Worm (Caenorhabditis elegans): ENCODE measurements around the gene cpar-1.
A peak's percentile ranks its signal among the peaks of the same experiment; 100 is the strongest.

cpar-1 gene

DNA sequence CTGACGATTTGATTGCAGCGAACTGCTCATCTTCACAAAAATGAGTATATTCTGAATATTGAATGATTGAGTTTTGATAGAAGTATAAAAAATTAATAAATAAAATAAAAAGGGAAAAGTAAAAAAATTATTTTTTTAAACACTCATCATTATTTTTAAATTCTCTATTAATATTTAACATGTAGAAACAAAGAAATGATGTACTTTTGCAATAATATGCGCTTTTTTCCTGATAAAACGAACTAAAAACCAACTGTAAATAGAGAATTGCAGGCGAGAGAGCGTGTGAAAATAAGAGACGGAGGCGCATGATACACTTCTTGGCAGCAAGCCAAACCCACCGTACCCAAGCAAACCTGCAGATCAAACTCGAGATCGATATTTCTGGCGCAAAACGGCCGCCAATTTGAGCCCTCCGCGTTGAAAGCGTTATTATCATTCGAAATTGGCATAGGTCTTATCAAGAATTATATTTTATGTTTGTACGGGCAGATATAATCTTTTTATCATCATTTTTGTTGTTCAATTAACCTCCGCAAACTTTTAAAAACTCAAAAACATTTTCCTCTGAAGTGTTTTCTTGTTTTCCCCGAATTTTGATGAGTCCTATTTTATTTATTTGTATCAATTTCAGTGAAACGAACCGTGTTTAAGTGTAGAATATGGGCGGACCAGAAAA lies 22.3 kb downstream of the cpar-1 start, which contains the start of the genes rheb-1 and spk-1 (continued):
- TF ChIP-seq F13H6.1 (tag; optimal IDR thresholded peaks at IDR 0.05), result no peak
- no peak for TF ChIP-seq ceh-30 (tag; optimal IDR thresholded peaks at IDR 0.05)
- TF ChIP-seq sox-2 (GFP tag; IDR thresholded peaks at IDR 0.05), result no peak
- TF ChIP-seq tbx-7 (tag; optimal IDR thresholded peaks at IDR 0.05), result no peak
- TF ChIP-seq ceh-45 (GFP tag; IDR thresholded peaks at IDR 0.05), result no peak
- TF ChIP-seq hlh-13 (GFP tag; optimal IDR thresholded peaks at IDR 0.05), result no peak
- no peak for TF ChIP-seq npax-4 (tag; optimal IDR thresholded peaks at IDR 0.05)
- peak; percentile 28 for TF ChIP-seq madf-2 (tag; optimal IDR thresholded peaks at IDR 0.05)
- TF ChIP-seq ref-2 (tag; optimal IDR thresholded peaks at IDR 0.05), result no peak
- no peak for TF ChIP-seq pros-1 (tag; optimal IDR thresholded peaks at IDR 0.05)
- TF ChIP-seq unc-42 (tag; optimal IDR thresholded peaks at IDR 0.05), result peak; percentile 5
- TF ChIP-seq pha-2 (tag; optimal IDR thresholded peaks at IDR 0.05), result no peak
- no peak for TF ChIP-seq rnt-1 (tag; optimal IDR thresholded peaks at IDR 0.05)
- no peak for TF ChIP-seq odd-2 (tag; optimal IDR thresholded peaks at IDR 0.05)
- TF ChIP-seq sdc-2 (tag; optimal IDR thresholded peaks at IDR 0.05), result no peak
- TF ChIP-seq fkh-10 (GFP tag; optimal IDR thresholded peaks at IDR 0.05), result no peak
- TF ChIP-seq syd-9 (tag; optimal IDR thresholded peaks at IDR 0.05), result peak; percentile 26
- TF ChIP-seq ceh-22 (tag; optimal IDR thresholded peaks at IDR 0.05), result no peak
- TF ChIP-seq nfya-1 (tag; optimal IDR thresholded peaks at IDR 0.05), result peak; percentile 77
- TF ChIP-seq ceh-24 (tag; optimal IDR thresholded peaks at IDR 0.05), result no peak
- TF ChIP-seq unc-3 (GFP tag; conservative IDR thresholded peaks at IDR 0.05), result no peak
- TF ChIP-seq unc-3 (tag; optimal IDR thresholded peaks at IDR 0.05), result no peak
- TF ChIP-seq hlh-8 (tag; optimal IDR thresholded peaks at IDR 0.05), result no peak
- no peak for TF ChIP-seq elt-4 (tag; optimal IDR thresholded peaks at IDR 0.05)
- no peak for TF ChIP-seq ceh-6 (GFP tag; optimal IDR thresholded peaks at IDR 0.05)
- no peak for TF ChIP-seq Y22D7AL.16 (tag; optimal IDR thresholded peaks at IDR 0.05)
- TF ChIP-seq eyg-1 (tag; optimal IDR thresholded peaks at IDR 0.05), result no peak
- peak; percentile 85 for TF ChIP-seq elt-2 (tag; optimal IDR thresholded peaks at IDR 0.05)
- no peak for TF ChIP-seq sox-4 (tag; optimal IDR thresholded peaks at IDR 0.05)
- no peak for TF ChIP-seq ceh-2 (tag; optimal IDR thresholded peaks at IDR 0.05)
- no peak for TF ChIP-seq lim-6 (tag; optimal IDR thresholded peaks at IDR 0.05)
- peak; percentile 94 for TF ChIP-seq ceh-48 (tag; optimal IDR thresholded peaks at IDR 0.05)

- TF ChIP-seq unc-55 (GFP tag; optimal IDR thresholded peaks at IDR 0.05), result peak; percentile 85
- TF ChIP-seq nhr-11 (tag; optimal IDR thresholded peaks at IDR 0.05), result no peak
- no peak for TF ChIP-seq unc-86 (tag; optimal IDR thresholded peaks at IDR 0.05)
- TF ChIP-seq hlh-15 (tag; optimal IDR thresholded peaks at IDR 0.05), result no peak
- no peak for TF ChIP-seq hlh-8 (tag; optimal IDR thresholded peaks at IDR 0.05)
- no peak for TF ChIP-seq pag-3 (tag; optimal IDR thresholded peaks at IDR 0.05; ENCODE audit: borderline replicate concordance)
- no peak for TF ChIP-seq ceh-9 (tag; optimal IDR thresholded peaks at IDR 0.05)
- no peak for TF ChIP-seq eyg-1 (tag; optimal IDR thresholded peaks at IDR 0.05)
- no peak for TF ChIP-seq ceh-45 (GFP tag; IDR thresholded peaks at IDR 0.05)
- no peak for TF ChIP-seq unc-3 (GFP tag; conservative IDR thresholded peaks at IDR 0.05)
- TF ChIP-seq unc-3 (tag; optimal IDR thresholded peaks at IDR 0.05), result no peak
- TF ChIP-seq tbx-2 (tag; optimal IDR thresholded peaks at IDR 0.05), result peak; percentile 36
- TF ChIP-seq ref-2 (tag; optimal IDR thresholded peaks at IDR 0.05), result no peak
- TF ChIP-seq fkh-10 (GFP tag; optimal IDR thresholded peaks at IDR 0.05), result no peak
- no peak for TF ChIP-seq che-1 (tag; optimal IDR thresholded peaks at IDR 0.05)
- no peak for TF ChIP-seq lin-11 (tag; optimal IDR thresholded peaks at IDR 0.05)
- TF ChIP-seq pros-1 (tag; optimal IDR thresholded peaks at IDR 0.05), result no peak
- no peak for TF ChIP-seq lim-6 (tag; optimal IDR thresholded peaks at IDR 0.05)
- TF ChIP-seq ttx-3 (tag; optimal IDR thresholded peaks at IDR 0.05), result no peak
- peak; percentile 77 for TF ChIP-seq ceh-18 (tag; optimal IDR thresholded peaks at IDR 0.05)
- no peak for TF ChIP-seq ztf-16 (tag; optimal IDR thresholded peaks at IDR 0.05)
- peak; percentile 44 for TF ChIP-seq nfya-1 (tag; optimal IDR thresholded peaks at IDR 0.05)
- TF ChIP-seq pqm-1 (tag; optimal IDR thresholded peaks at IDR 0.05), result no peak
- no peak for TF ChIP-seq gmeb-2 (tag; optimal IDR thresholded peaks at IDR 0.05)
- TF ChIP-seq ceh-34 (tag; optimal IDR thresholded peaks at IDR 0.05), result peak; percentile 49
- peak; percentile 29 for TF ChIP-seq rnt-1 (tag; optimal IDR thresholded peaks at IDR 0.05)
- TF ChIP-seq ceh-14 (tag; optimal IDR thresholded peaks at IDR 0.05), result no peak
- no peak for TF ChIP-seq ceh-30 (tag; optimal IDR thresholded peaks at IDR 0.05)
These were observed 23.6 kb downstream of the cpar-1 start for ce11 chrIII:9457192-9458103.

All from whole organism, late embryonic.